Worm (Caenorhabditis elegans) whole organism, mixed stage, embryonic: Measurements from ENCODE around the gene F41E6.15.

Experiments used
- ceh-39 ChIP-seq: fragments of 150-350 bp; optimal IDR thresholded peaks from 2 replicates; lab custom pipeline; 2014; ENCODE audit warnings: missing biosample characterization, missing genetic modification characterization
- lin-13 ChIP-seq: fragments of 150-350 bp; optimal IDR thresholded peaks from 2 replicates; lab custom pipeline; 2014; ENCODE audit warnings: missing biosample characterization, missing genetic modification characterization
- mep-1 ChIP-seq: fragments of 150-350 bp; optimal IDR thresholded peaks from 2 replicates; lab custom pipeline; 2017; ENCODE audit warnings: missing biosample characterization, missing genetic modification reagents, missing genetic modification characterization, inconsistent platforms
- nhr-237 ChIP-seq: fragments of 150-350 bp; optimal IDR thresholded peaks from 2 replicates; lab custom pipeline; 2014; ENCODE audit warnings: missing biosample characterization, missing genetic modification characterization
- pha-4 ChIP-seq: fragments of 150-350 bp; optimal IDR thresholded peaks from 2 replicates; lab custom pipeline; 2018; ENCODE audit warnings: missing biosample characterization, missing genetic modification reagents, missing genetic modification characterization
- sptf-1 ChIP-seq: sonication (generic microtip); optimal IDR thresholded peaks from 2 replicates; lab custom pipeline; 2017; ENCODE audit warnings: mild to moderate bottlenecking, missing genetic modification characterization, moderate library complexity, missing compliant biosample characterization
- tbx-8 ChIP-seq: fragments of 200-800 bp; sonication (Bioruptor generic); optimal IDR thresholded peaks from 2 replicates; lab custom pipeline; 2018; ENCODE audit warnings: mild to moderate bottlenecking, missing genetic modification characterization, moderate library complexity, missing compliant biosample characterization
- unc-39 ChIP-seq: fragments of 150-350 bp; optimal IDR thresholded peaks from 2 replicates; lab custom pipeline; 2014; ENCODE audit warnings: missing biosample characterization, missing genetic modification characterization
- unc-62 ChIP-seq: fragments of 150-350 bp; optimal IDR thresholded peaks from 2 replicates; lab custom pipeline; 2014; ENCODE audit warnings: missing biosample characterization, missing genetic modification reagents, missing genetic modification characterization

DNA sequence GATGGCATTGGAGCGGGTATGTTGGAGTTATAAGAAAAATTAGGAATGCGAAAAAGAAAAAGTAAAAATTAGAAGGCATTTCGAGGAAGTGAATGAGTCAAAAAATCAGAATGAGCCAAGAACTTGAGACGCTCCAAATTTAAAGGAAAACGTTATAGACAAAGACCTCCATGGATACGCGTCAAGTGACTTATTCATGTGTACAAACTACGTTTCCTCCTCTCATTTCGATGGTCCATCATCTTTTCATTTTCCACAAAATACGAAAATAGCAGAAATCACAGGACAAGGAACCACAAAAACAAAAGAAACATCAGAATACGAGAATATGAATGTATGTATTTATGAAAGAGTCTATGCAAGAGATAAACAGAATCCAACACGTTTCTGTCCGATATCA, 38.7 kb upstream of the F41E6.15 start, which contains the start of gene F28A12.3:
- TF ChIP-seq unc-62, result no peak
- TF ChIP-seq pha-4 (tag; lab: Kevin White, UChicago), result no peak
- no peak for TF ChIP-seq unc-39
- no peak for TF ChIP-seq nhr-237 (tag; lab: Kevin White, UChicago)
- no peak for TF ChIP-seq tbx-8
- TF ChIP-seq lin-13 (tag; lab: Kevin White, UChicago), result no peak
- no peak for TF ChIP-seq sptf-1 (tag; lab: Kevin White, UChicago)
- no peak for TF ChIP-seq mep-1
- no peak for TF ChIP-seq ceh-39 (tag; lab: Kevin White, UChicago)
